Fruit fly (Drosophila melanogaster) whole organism, prepupa: ENCODE measurements around the gene osk.

Experiments
- Blimp-1 ChIP-seq: fragments of 200-800 bp; sonication (Bioruptor generic); optimal IDR thresholded peaks from 3 replicates; lab custom pipeline; 2017; ENCODE audit warnings: missing biosample characterization, missing genetic modification characterization, mild to moderate bottlenecking, moderate library complexity, missing genetic modification reagents
- CG10669 ChIP-seq: fragments of 200-800 bp; sonication (Bioruptor generic); optimal IDR thresholded peaks from 3 replicates; lab custom pipeline; 2018; ENCODE audit warnings: missing biosample characterization, mild to moderate bottlenecking, missing genetic modification characterization, moderate library complexity
- CG11294 ChIP-seq: fragments of 200-800 bp; sonication (Bioruptor generic); IDR thresholded peaks from 2 replicates; pipeline ENCODE4 v1.3.6; 2022; ENCODE audit warnings: missing biosample characterization, missing genetic modification characterization
- CG11762 ChIP-seq: fragments of 200-800 bp; sonication (Bioruptor generic); optimal IDR thresholded peaks from 3 replicates; lab custom pipeline; 2016; ENCODE audit warnings: missing biosample characterization, missing genetic modification characterization; ENCODE audit not compliant: insufficient read depth
- CG11902 ChIP-seq: fragments of 200-800 bp; sonication (Bioruptor generic); optimal IDR thresholded peaks from 3 replicates; lab custom pipeline; 2016; ENCODE audit warnings: missing biosample characterization, missing genetic modification characterization
- CG15336 ChIP-seq: fragments of 200-800 bp; sonication (Bioruptor generic); IDR thresholded peaks from 2 replicates; pipeline ENCODE4 v1.3.6; 2022; ENCODE audit warnings: missing biosample characterization, missing genetic modification characterization
- CG16779 ChIP-seq: fragments of 200-800 bp; sonication (Bioruptor generic); optimal IDR thresholded peaks from 3 replicates; lab custom pipeline; 2017; ENCODE audit warnings: missing biosample characterization, mild to moderate bottlenecking, missing genetic modification characterization
- CG3032 ChIP-seq: fragments of 200-800 bp; optimal IDR thresholded peaks from 2 replicates; lab custom pipeline; 2019; ENCODE audit warnings: missing biosample characterization, mild to moderate bottlenecking, missing genetic modification characterization, moderate library complexity
- CG31627 ChIP-seq: fragments of 200-800 bp; sonication (Bioruptor generic); optimal IDR thresholded peaks from 3 replicates; lab custom pipeline; 2016; ENCODE audit warnings: missing biosample characterization, missing genetic modification characterization
- CG32006 ChIP-seq: fragments of 200-800 bp; sonication (Bioruptor generic); optimal IDR thresholded peaks from 3 replicates; lab custom pipeline; 2017; ENCODE audit warnings: missing biosample characterization, mild to moderate bottlenecking, missing genetic modification characterization
- CG34406 ChIP-seq: fragments of 200-800 bp; sonication (Bioruptor generic); optimal IDR thresholded peaks from 3 replicates; lab custom pipeline; 2016; ENCODE audit warnings: missing biosample characterization, missing genetic modification characterization
- CG4318 ChIP-seq: fragments of 200-800 bp; sonication (Bioruptor generic); optimal IDR thresholded peaks from 3 replicates; lab custom pipeline; 2017; ENCODE audit warnings: missing biosample characterization, mild to moderate bottlenecking, missing genetic modification characterization
- CG6163 ChIP-seq: fragments of 200-800 bp; sonication (Bioruptor generic); IDR thresholded peaks from 3 replicates; pipeline ENCODE4 v1.3.6; 2022; ENCODE audit warnings: missing biosample characterization, missing genetic modification characterization
- CG6276 ChIP-seq: fragments of 200-800 bp; sonication (Bioruptor generic); optimal IDR thresholded peaks from 2 replicates; lab custom pipeline; 2017; ENCODE audit warnings: missing biosample characterization, mild to moderate bottlenecking, missing genetic modification characterization
- CG6792 ChIP-seq: fragments of 200-800 bp; sonication (Bioruptor generic); optimal IDR thresholded peaks from 3 replicates; lab custom pipeline; 2016; ENCODE audit warnings: missing biosample characterization, missing genetic modification characterization
- CG6808 ChIP-seq: fragments of 200-800 bp; sonication (Bioruptor generic); optimal IDR thresholded peaks from 3 replicates; lab custom pipeline; 2017; ENCODE audit warnings: missing biosample characterization, missing genetic modification characterization, mild to moderate bottlenecking, moderate library complexity, missing genetic modification reagents
- CG6854 ChIP-seq: fragments of 200-800 bp; sonication (Bioruptor generic); optimal IDR thresholded peaks from 2 replicates; lab custom pipeline; 2017; ENCODE audit warnings: missing biosample characterization, mild to moderate bottlenecking, missing genetic modification characterization
- CG7368 ChIP-seq: fragments of 200-800 bp; sonication (Bioruptor generic); optimal IDR thresholded peaks from 3 replicates; lab custom pipeline; 2016; ENCODE audit warnings: missing biosample characterization, missing genetic modification characterization
- CG8119 ChIP-seq: fragments of 200-800 bp; sonication (Bioruptor generic); IDR thresholded peaks from 3 replicates; pipeline ENCODE4 v1.3.6; 2022; ENCODE audit warnings: missing biosample characterization, missing genetic modification characterization
- CG8319 ChIP-seq: fragments of 200-800 bp; sonication (Bioruptor generic); optimal IDR thresholded peaks from 3 replicates; lab custom pipeline; 2016; ENCODE audit warnings: missing biosample characterization, missing genetic modification characterization
- CG9139 ChIP-seq: fragments of 200-800 bp; sonication (Bioruptor generic); optimal IDR thresholded peaks from 3 replicates; lab custom pipeline; 2017; ENCODE audit warnings: missing biosample characterization, mild to moderate bottlenecking, missing genetic modification characterization
- Eip78C ChIP-seq: fragments of 200-800 bp; sonication (Bioruptor generic); peaks from one replicate; lab custom pipeline; 2016; ENCODE audit warnings: missing biosample characterization, missing genetic modification characterization
- Eip93F ChIP-seq: fragments of 200-800 bp; sonication (Bioruptor generic); optimal IDR thresholded peaks from 2 replicates; lab custom pipeline; 2016; ENCODE audit warnings: missing biosample characterization, mild to moderate bottlenecking, missing genetic modification characterization
- Ets96B ChIP-seq: fragments of 200-800 bp; optimal IDR thresholded peaks from 2 replicates; lab custom pipeline; 2019; ENCODE audit warnings: missing biosample characterization, mild to moderate bottlenecking, missing genetic modification characterization, moderate library complexity
- Gug ChIP-seq: fragments of 200-800 bp; sonication (Bioruptor generic); IDR thresholded peaks from 2 replicates; pipeline ENCODE4 v1.3.6; 2022; ENCODE audit warnings: missing biosample characterization, missing genetic modification characterization
- Hr38 ChIP-seq: sonication (Bioruptor generic); optimal IDR thresholded peaks from 2 replicates; lab custom pipeline; 2016; ENCODE audit warnings: missing biosample characterization, missing genetic modification characterization
- Hr39 ChIP-seq: fragments of 200-800 bp; sonication (Bioruptor generic); optimal IDR thresholded peaks from 2 replicates; lab custom pipeline; 2016; ENCODE audit warnings: missing biosample characterization, missing genetic modification characterization
- Met ChIP-seq: fragments of 200-800 bp; sonication (Bioruptor generic); optimal IDR thresholded peaks from 3 replicates; lab custom pipeline; 2016; ENCODE audit warnings: missing biosample characterization, missing genetic modification characterization
- OdsH ChIP-seq: fragments of 200-800 bp; sonication (Bioruptor generic); optimal IDR thresholded peaks from 3 replicates; lab custom pipeline; 2016; ENCODE audit warnings: missing biosample characterization, missing genetic modification characterization
- Sox102F ChIP-seq: fragments of 200-800 bp; sonication (Bioruptor generic); optimal IDR thresholded peaks from 2 replicates; lab custom pipeline; 2016; ENCODE audit warnings: missing biosample characterization, mild to moderate bottlenecking, missing genetic modification characterization
- Sox14 ChIP-seq: fragments of 200-800 bp; sonication (Bioruptor generic); optimal IDR thresholded peaks from 3 replicates; lab custom pipeline; 2016; ENCODE audit warnings: missing biosample characterization, missing genetic modification characterization
- Sox15 ChIP-seq: fragments of 200-800 bp; sonication (Bioruptor generic); optimal IDR thresholded peaks from 3 replicates; lab custom pipeline; 2016; ENCODE audit warnings: missing biosample characterization, missing genetic modification characterization
- achi ChIP-seq: fragments of 200-800 bp; sonication (Bioruptor generic); optimal IDR thresholded peaks from 3 replicates; lab custom pipeline; 2016; ENCODE audit warnings: missing biosample characterization, missing genetic modification characterization
- acj6 ChIP-seq: fragments of 200-800 bp; sonication (Bioruptor generic); optimal IDR thresholded peaks from 3 replicates; lab custom pipeline; 2016; ENCODE audit warnings: missing biosample characterization, missing genetic modification characterization
- cyc ChIP-seq: fragments of 200-800 bp; sonication (Bioruptor generic); optimal IDR thresholded peaks from 3 replicates; lab custom pipeline; 2016; ENCODE audit warnings: missing biosample characterization, missing genetic modification characterization
- dac ChIP-seq: fragments of 200-800 bp; sonication (Bioruptor generic); optimal IDR thresholded peaks from 2 replicates; lab custom pipeline; 2017; ENCODE audit warnings: missing biosample characterization, mild to moderate bottlenecking, missing genetic modification characterization
- dsx ChIP-seq: fragments of 200-800 bp; optimal IDR thresholded peaks from 3 replicates; lab custom pipeline; 2019; ENCODE audit warnings: missing biosample characterization, mild to moderate bottlenecking, missing genetic modification characterization, moderate library complexity; ENCODE audit not compliant: poor library complexity, severe bottlenecking
- eg ChIP-seq: fragments of 200-800 bp; sonication (Bioruptor generic); IDR thresholded peaks from 3 replicates; pipeline ENCODE4 v1.3.6; 2022; ENCODE audit warnings: missing biosample characterization, missing genetic modification characterization
- esn ChIP-seq: fragments of 200-800 bp; sonication (Bioruptor generic); optimal IDR thresholded peaks from 2 replicates; lab custom pipeline; 2016; ENCODE audit warnings: missing biosample characterization, mild to moderate bottlenecking, missing genetic modification characterization, moderate library complexity
- fd59A ChIP-seq: fragments of 200-800 bp; sonication (Bioruptor generic); optimal IDR thresholded peaks from 2 replicates; lab custom pipeline; 2017; ENCODE audit warnings: missing biosample characterization, mild to moderate bottlenecking, missing genetic modification characterization, missing genetic modification reagents
- fkh ChIP-seq: fragments of 200-800 bp; sonication (Bioruptor generic); optimal IDR thresholded peaks from 3 replicates; lab custom pipeline; 2017; ENCODE audit warnings: missing biosample characterization, mild to moderate bottlenecking, missing genetic modification characterization, moderate library complexity
- lz ChIP-seq: fragments of 200-800 bp; sonication (Bioruptor generic); optimal IDR thresholded peaks from 3 replicates; lab custom pipeline; 2016; ENCODE audit warnings: missing biosample characterization, missing genetic modification characterization
- net ChIP-seq: fragments of 200-800 bp; sonication (Bioruptor generic); optimal IDR thresholded peaks from 3 replicates; lab custom pipeline; 2016; ENCODE audit warnings: missing biosample characterization, missing genetic modification characterization
- pdm3 ChIP-seq: fragments of 200-800 bp; sonication (Bioruptor generic); optimal IDR thresholded peaks from 3 replicates; lab custom pipeline; 2016; ENCODE audit warnings: missing biosample characterization, missing genetic modification characterization
- salr ChIP-seq, 2 experiments: fragments of 200-800 bp; sonication (Bioruptor generic); optimal IDR thresholded peaks; 3 replicates each; lab custom pipeline; 2016 to 2018; ENCODE audit warnings: missing biosample characterization in 2 of 2, missing genetic modification characterization in 2 of 2, mild to moderate bottlenecking in 1 of 2
- spab ChIP-seq: fragments of 200-800 bp; sonication (Bioruptor generic); optimal IDR thresholded peaks from 2 replicates; lab custom pipeline; 2017; ENCODE audit warnings: missing biosample characterization, mild to moderate bottlenecking, missing genetic modification characterization, missing genetic modification reagents
- svp ChIP-seq: fragments of 200-800 bp; sonication (Bioruptor generic); peaks from one replicate; lab custom pipeline; 2016; ENCODE audit warnings: missing biosample characterization, missing genetic modification characterization
- topi ChIP-seq: fragments of 200-800 bp; sonication (Bioruptor generic); optimal IDR thresholded peaks from 3 replicates; lab custom pipeline; 2016; ENCODE audit warnings: missing biosample characterization, missing genetic modification characterization
- vri ChIP-seq: fragments of 200-800 bp; sonication (Bioruptor generic); optimal IDR thresholded peaks from 3 replicates; lab custom pipeline; 2016; ENCODE audit warnings: missing biosample characterization, mild to moderate bottlenecking, missing genetic modification characterization

Gene osk

DNA sequence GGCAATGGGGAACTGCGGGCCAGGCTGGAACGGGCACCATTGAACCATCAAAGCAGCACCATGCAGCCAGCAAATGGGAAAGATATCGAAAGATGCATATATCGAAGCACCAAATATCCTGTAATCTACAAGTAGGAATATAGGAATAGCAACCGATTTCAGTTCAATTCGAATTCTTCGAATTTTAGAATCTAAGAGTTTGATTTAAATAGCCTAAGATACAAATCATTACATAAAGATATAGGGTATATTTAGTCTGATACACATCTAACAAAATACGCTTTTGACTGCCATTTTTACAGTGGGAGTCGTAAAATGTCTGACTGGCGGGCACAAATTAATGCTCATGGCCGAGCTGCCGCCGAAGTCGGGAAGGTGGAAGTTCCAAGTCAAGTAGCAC, 16.1 kb upstream of the osk start (continued):
- TF ChIP-seq CG11762 (GFP tag; lab: Kevin White, UChicago) (peak; percentile 1), CG6163 (GFP tag; lab: Robert Waterston, UW) (no peak), CG10669 (no peak), CG31627 (peak; percentile 3), CG8119 (GFP tag; lab: Robert Waterston, UW) (peak; percentile 68), dsx (GFP tag; lab: Kevin White, UChicago) (no peak), Eip78C (peak; percentile 65)

DNA sequence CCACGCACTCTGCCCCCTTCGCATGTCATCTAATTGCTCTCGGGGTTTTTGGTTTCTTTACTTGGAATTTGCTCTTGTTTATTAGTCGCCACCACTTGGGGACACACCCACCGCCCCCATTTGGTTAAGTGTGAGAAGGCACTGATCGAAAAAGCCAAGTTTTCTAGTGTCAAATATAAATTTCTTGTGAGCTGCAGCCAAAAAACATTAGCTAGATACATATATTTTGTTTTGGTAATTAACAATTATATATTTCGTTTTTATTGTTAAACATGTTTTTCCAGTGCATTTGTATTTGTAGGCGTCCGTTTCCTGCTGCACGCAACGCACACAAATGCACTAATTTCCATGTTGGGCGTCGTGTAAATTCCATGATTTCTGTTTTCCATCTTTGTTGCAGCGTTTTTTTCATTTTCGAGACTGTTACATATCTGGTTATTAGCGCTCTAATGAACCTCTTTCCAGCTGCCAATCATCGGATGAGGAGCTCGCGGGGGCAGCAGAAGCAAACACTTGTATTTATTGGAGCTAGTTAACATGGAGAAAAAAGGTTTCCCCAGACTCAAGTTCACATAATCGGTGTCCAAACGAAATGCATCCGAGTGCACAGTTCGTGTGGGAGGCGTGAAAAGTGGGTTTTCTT, 14.7 kb upstream of the osk start:
- no peak for TF ChIP-seq cyc (GFP tag; lab: Kevin White, UChicago)
- TF ChIP-seq Sox15 = no peak
- TF ChIP-seq Met (GFP tag; lab: Kevin White, UChicago) = no peak
- no peak for TF ChIP-seq CG16779 (tag; lab: Kevin White, UChicago)
- TF ChIP-seq Eip93F (GFP tag; lab: Kevin White, UChicago) = no peak
- no peak for TF ChIP-seq CG9139 (GFP tag; lab: Kevin White, UChicago)
- no peak for TF ChIP-seq CG4318 (GFP tag; lab: Kevin White, UChicago)
- no peak for TF ChIP-seq dsx (GFP tag; lab: Kevin White, UChicago)
- no peak for TF ChIP-seq fd59A
- TF ChIP-seq OdsH (GFP tag; lab: Kevin White, UChicago) = no peak
- no peak for TF ChIP-seq CG11762 (GFP tag; lab: Kevin White, UChicago)
- peak; percentile 35; the same call in 1 of the 3 replicates for TF ChIP-seq CG8119 (GFP tag; lab: Robert Waterston, UW)
- peak; percentile 68 for TF ChIP-seq eg (GFP tag; lab: Robert Waterston, UW)
- peak; percentile 11 for TF ChIP-seq CG32006 (GFP tag; lab: Kevin White, UChicago)
- no peak for TF ChIP-seq topi (GFP tag; lab: Kevin White, UChicago)
- TF ChIP-seq pdm3 (GFP tag; lab: Kevin White, UChicago) = no peak
- peak; percentile 41; the same call in 1 of the 2 replicates for TF ChIP-seq CG15336 (GFP tag; lab: Robert Waterston, UW)
- no peak for TF ChIP-seq CG34406 (GFP tag; lab: Kevin White, UChicago)
- no peak for TF ChIP-seq Hr38
- TF ChIP-seq spab (GFP tag; lab: Kevin White, UChicago) = no peak
- no peak for TF ChIP-seq CG6808 (GFP tag; lab: Kevin White, UChicago)
- no peak for TF ChIP-seq CG11902 (GFP tag; lab: Kevin White, UChicago)
- TF ChIP-seq CG8319 = no peak
- no peak for TF ChIP-seq Blimp-1 (GFP tag; lab: Kevin White, UChicago)
- no peak for TF ChIP-seq esn (GFP tag; lab: Kevin White, UChicago)
- TF ChIP-seq acj6 (GFP tag; lab: Kevin White, UChicago) = no peak
- no peak for TF ChIP-seq fkh
- no peak for TF ChIP-seq lz (GFP tag; lab: Kevin White, UChicago)
- TF ChIP-seq CG6854 (GFP tag; lab: Kevin White, UChicago) = no peak
- peak; percentile 36 for TF ChIP-seq svp (GFP tag; lab: Kevin White, UChicago)
- TF ChIP-seq salr (GFP tag; optimal IDR thresholded peaks at IDR 0.05; lab: Kevin White, UChicago) = no peak
- no peak for TF ChIP-seq net
- peak; percentile 44; the same call in 1 of the 2 replicates for TF ChIP-seq Gug (GFP tag; lab: Robert Waterston, UW)
- no peak for TF ChIP-seq CG6792 (GFP tag; lab: Kevin White, UChicago)
- no peak for TF ChIP-seq dac
- no peak for TF ChIP-seq achi
- TF ChIP-seq Ets96B (tag; lab: Kevin White, UChicago) = peak; percentile 19
- TF ChIP-seq Hr39 (GFP tag; lab: Kevin White, UChicago) = no peak
- 0 out of 2 replicates have a peak, but pooled peaks have one; percentile 21 for TF ChIP-seq CG11294 (GFP tag; lab: Robert Waterston, UW)
- no peak for TF ChIP-seq vri (GFP tag; lab: Kevin White, UChicago)
- no peak for TF ChIP-seq Sox14 (GFP tag; lab: Kevin White, UChicago)
- TF ChIP-seq Sox102F (GFP tag; lab: Kevin White, UChicago) = no peak
- TF ChIP-seq CG6276 = peak; percentile 60
- TF ChIP-seq CG7368 (GFP tag; lab: Kevin White, UChicago) = no peak
- no peak for TF ChIP-seq CG3032 (tag; lab: Kevin White, UChicago)
- no peak for TF ChIP-seq CG31627
